Worm (Caenorhabditis elegans): Measurements from ENCODE around the gene B0280.11.
A peak's percentile ranks its signal among the peaks of the same experiment; 100 is the strongest.

Gene B0280.11

ce11 chrIII:7179538-7180301 lies 41.6 kb upstream of the B0280.11 start, which contains the start of the genes rps-14 and rpl-36:
Gene rps-14 (minus strand): TSS chrIII:7179588.
Gene rpl-36 (plus strand): TSS chrIII:7180251.
- TF ChIP-seq nhr-2 (tag; optimal IDR thresholded peaks at IDR 0.05), result peak; percentile 16
- peak; percentile 86 for TF ChIP-seq lsy-2 (tag; optimal IDR thresholded peaks at IDR 0.05)
- peak; percentile 57 for TF ChIP-seq sptf-1 (tag; optimal IDR thresholded peaks at IDR 0.05)
- TF ChIP-seq ces-1 (GFP tag; optimal IDR thresholded peaks at IDR 0.05), result peak; percentile 41
- peak; percentile 4 for TF ChIP-seq hlh-1 (tag; optimal IDR thresholded peaks at IDR 0.05)
- TF ChIP-seq flh-1 (GFP tag; optimal IDR thresholded peaks at IDR 0.05), result no peak
- TF ChIP-seq pha-4 (tag; optimal IDR thresholded peaks at IDR 0.05), result peak; percentile 86
- peak; percentile 87 for TF ChIP-seq lin-13 (tag; optimal IDR thresholded peaks at IDR 0.05)
- no peak for TF ChIP-seq snpc-4 (tag; optimal IDR thresholded peaks at IDR 0.05)
- no peak for TF ChIP-seq cnd-1 (tag; optimal IDR thresholded peaks at IDR 0.05)
- TF ChIP-seq nhr-237 (tag; optimal IDR thresholded peaks at IDR 0.05), result peak; percentile 92
- no peak for TF ChIP-seq elt-1 (tag; optimal IDR thresholded peaks at IDR 0.05; ENCODE audit: borderline replicate concordance, insufficient read depth)
- TF ChIP-seq nhr-76 (tag; optimal IDR thresholded peaks at IDR 0.05), result no peak
- peak; percentile 66 for TF ChIP-seq M03D4.4 (tag; optimal IDR thresholded peaks at IDR 0.05)
- TF ChIP-seq bed-3 (GFP tag; optimal IDR thresholded peaks at IDR 0.05), result no peak
- peak; percentile 76 for TF ChIP-seq ceh-39 (tag; optimal IDR thresholded peaks at IDR 0.05)
- TF ChIP-seq mep-1 (tag; optimal IDR thresholded peaks at IDR 0.05), result peak; percentile 91
- peak; percentile 15 for TF ChIP-seq blmp-1 (tag; optimal IDR thresholded peaks at IDR 0.05)

ce11 chrIII:7178497-7178896 lies 40.4 kb upstream of the B0280.11 start:
- TF ChIP-seq M03D4.4 (tag; optimal IDR thresholded peaks at IDR 0.05) (no peak), nhr-2 (tag; optimal IDR thresholded peaks at IDR 0.05) (no peak), bed-3 (GFP tag; optimal IDR thresholded peaks at IDR 0.05) (no peak), lin-32 (GFP tag; optimal IDR thresholded peaks at IDR 0.05) (no peak), mep-1 (tag; optimal IDR thresholded peaks at IDR 0.05) (no peak), cnd-1 (tag; optimal IDR thresholded peaks at IDR 0.05) (no peak), elt-1 (tag; optimal IDR thresholded peaks at IDR 0.05; ENCODE audit: borderline replicate concordance, insufficient read depth) (no peak), ceh-43 (GFP tag; optimal IDR thresholded peaks at IDR 0.05) (no peak), ceh-83 (GFP tag; optimal IDR thresholded peaks at IDR 0.05) (no peak)

- no peak for TF ChIP-seq ceh-39 (tag; optimal IDR thresholded peaks at IDR 0.05)
- no peak for TF ChIP-seq ham-2 (GFP tag; optimal IDR thresholded peaks at IDR 0.05)
- no peak for TF ChIP-seq cnd-1 (tag; optimal IDR thresholded peaks at IDR 0.05)
- no peak for TF ChIP-seq lin-13 (tag; optimal IDR thresholded peaks at IDR 0.05)
- no peak for TF ChIP-seq hlh-1 (tag; optimal IDR thresholded peaks at IDR 0.05)
- no peak for TF ChIP-seq nhr-76 (tag; optimal IDR thresholded peaks at IDR 0.05)
- TF ChIP-seq ceh-43 (GFP tag; optimal IDR thresholded peaks at IDR 0.05), result no peak
- TF ChIP-seq unc-39 (tag; optimal IDR thresholded peaks at IDR 0.05), result no peak
- TF ChIP-seq flh-1 (GFP tag; optimal IDR thresholded peaks at IDR 0.05), result no peak
These were observed 32.0 kb upstream of the B0280.11 start for ce11 chrIII:7170090-7170489.

ce11 chrIII:7167568-7167937 lies 29.5 kb upstream of the B0280.11 start, which contains the start of gene acs-4:
Gene acs-4 (plus strand): TSS chrIII:7167838.
- no peak for TF ChIP-seq unc-39 (tag; optimal IDR thresholded peaks at IDR 0.05)
- no peak for TF ChIP-seq ces-1 (GFP tag; optimal IDR thresholded peaks at IDR 0.05)
- TF ChIP-seq blmp-1 (tag; optimal IDR thresholded peaks at IDR 0.05), result no peak
- no peak for TF ChIP-seq snpc-4 (tag; optimal IDR thresholded peaks at IDR 0.05)
- no peak for TF ChIP-seq ceh-83 (GFP tag; optimal IDR thresholded peaks at IDR 0.05)
- no peak for TF ChIP-seq lin-13 (tag; optimal IDR thresholded peaks at IDR 0.05)
- no peak for TF ChIP-seq bed-3 (GFP tag; optimal IDR thresholded peaks at IDR 0.05)
- TF ChIP-seq elt-1 (tag; optimal IDR thresholded peaks at IDR 0.05; ENCODE audit: borderline replicate concordance, insufficient read depth), result no peak
- no peak for TF ChIP-seq zip-8 (tag; optimal IDR thresholded peaks at IDR 0.05)
- TF ChIP-seq tbx-8 (GFP tag; optimal IDR thresholded peaks at IDR 0.05), result no peak

ce11 chrIII:7166664-7167567 lies 28.8 kb upstream of the B0280.11 start:
- peak; percentile 11 for TF ChIP-seq drap-1 (GFP tag; optimal IDR thresholded peaks at IDR 0.05)
- peak; percentile 6 for TF ChIP-seq nhr-237 (tag; optimal IDR thresholded peaks at IDR 0.05)
- no peak for TF ChIP-seq lsy-2 (tag; optimal IDR thresholded peaks at IDR 0.05)
